Worm (Caenorhabditis elegans): ENCODE data around the gene C05C10.5.

Gene C05C10.5

DNA sequence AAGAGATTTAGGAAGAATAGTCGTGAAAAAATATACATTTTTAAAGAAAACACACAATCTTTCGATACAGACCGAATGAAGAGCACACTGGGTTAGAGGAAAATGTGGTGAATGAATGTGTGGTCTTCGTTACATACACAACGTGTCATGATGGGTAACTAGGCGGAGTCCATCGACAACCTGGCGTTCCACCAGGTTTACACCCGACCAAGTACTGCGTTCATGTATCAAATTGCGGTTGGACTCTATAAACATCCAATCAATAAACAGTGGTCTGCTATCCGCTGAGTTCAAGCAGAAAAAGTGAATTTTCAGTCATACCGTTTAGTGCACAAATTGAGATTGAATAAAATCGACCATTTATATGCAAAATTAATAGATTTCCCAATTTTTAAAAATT lies 42.9 kb downstream of the C05C10.5 start, which contains the start of gene sdz-38:
Gene sdz-38, minus strand, starts transcription at position 101 of the 400 bp plus-strand sequence.
- TF ChIP-seq hlh-4 (tag; optimal IDR thresholded peaks at IDR 0.05) (no peak), C16A3.4 (tag; optimal IDR thresholded peaks at IDR 0.05) (no peak), ceh-8 (GFP tag; optimal IDR thresholded peaks at IDR 0.05) (no peak), skn-1 (tag; optimal IDR thresholded peaks at IDR 0.05) (no peak), fkh-4 (tag; optimal IDR thresholded peaks at IDR 0.05; ENCODE audit: borderline replicate concordance) (no peak), isw-1 (GFP tag; IDR thresholded peaks at IDR 0.05) (no peak), fkh-10 (GFP tag; optimal IDR thresholded peaks at IDR 0.05) (no peak), nhr-71 (tag; optimal IDR thresholded peaks at IDR 0.05) (no peak), grh-1 (GFP tag; IDR thresholded peaks at IDR 0.05) (no peak), nhr-28 (tag; optimal IDR thresholded peaks at IDR 0.05) (no peak), tbx-2 (tag; optimal IDR thresholded peaks at IDR 0.05) (no peak)

DNA sequence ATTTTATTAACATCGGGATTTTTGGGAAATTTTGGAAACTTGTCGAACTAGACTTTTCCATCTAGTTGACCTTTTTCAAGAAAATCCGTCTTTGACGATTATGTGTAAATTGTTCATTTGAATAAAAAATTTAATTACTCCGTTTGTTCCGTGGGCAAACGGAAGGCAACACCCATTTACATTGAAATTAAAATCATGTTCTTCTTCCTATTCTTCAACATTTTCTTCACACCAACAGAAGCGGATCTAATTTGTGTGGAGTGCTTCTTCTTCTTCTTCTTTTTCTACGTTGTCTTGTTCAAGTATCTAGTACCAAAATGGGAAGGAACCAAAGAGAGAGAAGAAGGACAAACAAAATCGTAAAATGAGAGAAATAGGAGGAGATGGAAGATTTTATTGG lies 43.6 kb downstream of the C05C10.5 start:
- TF ChIP-seq ets-5 (GFP tag; IDR thresholded peaks at IDR 0.05), result no peak
- no peak for TF ChIP-seq nhr-47 (tag; optimal IDR thresholded peaks at IDR 0.05)
- TF ChIP-seq ama-1 (optimal IDR thresholded peaks at IDR 0.05), result no peak
- peak; percentile 23 for TF ChIP-seq lin-14 (GFP tag; optimal IDR thresholded peaks at IDR 0.05)

DNA sequence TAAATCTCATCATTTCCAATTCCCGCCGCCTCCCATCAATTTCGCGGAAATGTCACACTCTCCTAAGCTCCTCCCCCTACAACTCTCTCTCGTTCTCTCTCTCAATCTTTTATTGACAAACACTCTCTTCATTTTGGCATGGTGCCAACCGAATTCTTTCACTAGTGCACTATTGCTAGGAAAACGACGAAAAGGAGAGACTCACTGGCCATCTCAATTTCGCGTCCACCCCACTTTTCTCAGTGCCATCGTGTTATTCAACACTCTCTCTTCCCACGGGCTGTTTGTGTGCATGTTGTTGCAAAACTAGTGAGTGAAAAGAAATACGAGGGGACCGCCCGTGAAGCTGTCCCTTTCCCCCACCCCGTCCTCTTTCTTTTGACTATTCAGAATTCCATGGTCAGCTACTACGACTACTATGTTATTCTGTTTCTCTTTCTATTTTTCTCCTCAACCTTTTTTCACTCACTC lies 46.1 kb downstream of the C05C10.5 start:
- TF ChIP-seq efl-1 (optimal IDR thresholded peaks at IDR 0.05) (peak; percentile 35 to 59), efl-1 (GFP tag; optimal IDR thresholded peaks at IDR 0.05 in 1 of 2) (peak; percentile 52 to 80), tbx-2 (tag; optimal IDR thresholded peaks at IDR 0.05) (peak; percentile 80), nhr-12 (tag; optimal IDR thresholded peaks at IDR 0.05) (no peak), ama-1 (optimal IDR thresholded peaks at IDR 0.05) (no peak), blmp-1 (tag; optimal IDR thresholded peaks at IDR 0.05) (peak; percentile 82), jun-1 (tag; optimal IDR thresholded peaks at IDR 0.05) (no peak), zip-4 (GFP tag; optimal IDR thresholded peaks at IDR 0.05) (peak; percentile 6), lin-14 (GFP tag; optimal IDR thresholded peaks at IDR 0.05) (peak; percentile 97), ceh-8 (GFP tag; optimal IDR thresholded peaks at IDR 0.05) (peak; percentile 13), rnt-1 (tag; optimal IDR thresholded peaks at IDR 0.05) (peak; percentile 68), egl-27 (tag; optimal IDR thresholded peaks at IDR 0.05) (peak; percentile 32 to 43), sox-4 (tag; optimal IDR thresholded peaks at IDR 0.05) (no peak), aly-2 (tag; optimal IDR thresholded peaks at IDR 0.05) (no peak), snu-23 (GFP tag; optimal IDR thresholded peaks at IDR 0.05) (peak; percentile 67), ztf-11 (tag; optimal IDR thresholded peaks at IDR 0.05) (peak in 1 of 2 experiments; percentile 1), hpl-2 (GFP tag; optimal IDR thresholded peaks at IDR 0.05) (no peak), ceh-90 (tag; optimal IDR thresholded peaks at IDR 0.05) (no peak), nhr-71 (tag; optimal IDR thresholded peaks at IDR 0.05) (peak; percentile 85), nhr-90 (tag; optimal IDR thresholded peaks at IDR 0.05; ENCODE audit: poor library complexity) (no peak), nhr-76 (tag; optimal IDR thresholded peaks at IDR 0.05) (no peak), nhr-19 (GFP tag; conservative IDR thresholded peaks at IDR 0.05) (peak; percentile 56), C16A3.4 (tag; optimal IDR thresholded peaks at IDR 0.05) (peak; percentile 45), nhr-28 (tag; optimal IDR thresholded peaks at IDR 0.05) (no peak), efl-3 (GFP tag; optimal IDR thresholded peaks at IDR 0.05) (no peak), vab-15 (tag; optimal IDR thresholded peaks at IDR 0.05) (no peak), unc-98 (GFP tag; IDR thresholded peaks at IDR 0.05) (no peak), alr-1 (tag; optimal IDR thresholded peaks at IDR 0.05; ENCODE audit: borderline replicate concordance) (no peak), hlh-4 (tag; optimal IDR thresholded peaks at IDR 0.05) (no peak), pax-3 (tag; optimal IDR thresholded peaks at IDR 0.05) (no peak), aha-1 (tag; optimal IDR thresholded peaks at IDR 0.05) (no peak), nhr-77 (tag; optimal IDR thresholded peaks at IDR 0.05) (peak; percentile 53), isw-1 (GFP tag; IDR thresholded peaks at IDR 0.05) (peak; percentile 28; the same call in 1 of the 2 replicates), C04F5.9 (tag; optimal IDR thresholded peaks at IDR 0.05) (no peak), ztf-4 (tag; optimal IDR thresholded peaks at IDR 0.05) (peak; percentile 15), unc-130 (tag; optimal IDR thresholded peaks at IDR 0.05) (peak; percentile 28), mep-1 (tag; optimal IDR thresholded peaks at IDR 0.05) (peak; percentile 55), C34B4.2 (tag; optimal IDR thresholded peaks at IDR 0.05) (no peak), ets-5 (GFP tag; IDR thresholded peaks at IDR 0.05) (no peak), skn-1 (tag; optimal IDR thresholded peaks at IDR 0.05) (no peak), irx-1 (tag; optimal IDR thresholded peaks at IDR 0.05) (peak; percentile 49), F16B12.6 (tag; optimal IDR thresholded peaks at IDR 0.05) (no peak), unc-86 (tag; optimal IDR thresholded peaks at IDR 0.05) (peak; percentile 73), nhr-85 (tag) (peak; percentile 75)
